Worm (Caenorhabditis elegans) whole organism, L1 larva: ENCODE data around the gene C29A12.6.

Experiments used
- F16B12.6 ChIP-seq: fragments of 150-350 bp; optimal IDR thresholded peaks from 2 replicates; lab custom pipeline; 2014; ENCODE audit warnings: missing biosample characterization, missing genetic modification characterization
- Y116A8C.19 ChIP-seq: sonication (generic microtip); optimal IDR thresholded peaks from 2 replicates; lab custom pipeline; 2016; ENCODE audit warnings: missing compliant biosample characterization, missing genetic modification characterization, borderline replicate concordance
- ceh-63 ChIP-seq: fragments of 200-800 bp; sonication (Bioruptor generic); optimal IDR thresholded peaks from 2 replicates; lab custom pipeline; 2018; ENCODE audit warnings: mild to moderate bottlenecking, missing genetic modification characterization, missing compliant biosample characterization
- ceh-8 ChIP-seq: fragments of 200-800 bp; sonication (Bioruptor generic); optimal IDR thresholded peaks from 2 replicates; lab custom pipeline; 2018; ENCODE audit warnings: mild to moderate bottlenecking, missing genetic modification characterization, moderate library complexity, missing compliant biosample characterization
- ceh-82 ChIP-seq, 3 experiments: fragments of 150-350 bp in 1 of 3; sonication (generic microtip) in 2 of 3; optimal IDR thresholded peaks; 2 replicates each; lab custom pipeline; 2014 to 2017; ENCODE audit warnings: missing biosample characterization in 3 of 3, missing genetic modification characterization in 3 of 3
- ces-1 ChIP-seq: fragments of 150-350 bp; optimal IDR thresholded peaks from 2 replicates; lab custom pipeline; 2014; ENCODE audit warnings: missing biosample characterization, missing genetic modification reagents, missing genetic modification characterization
- dpl-1 ChIP-seq, 3 experiments: fragments of 150-350 bp in 2 of 3; sonication (generic microtip) in 1 of 3; optimal IDR thresholded peaks; 2 replicates each; lab custom pipeline; 2014 to 2017; ENCODE audit warnings: missing biosample characterization in 3 of 3, missing genetic modification characterization in 3 of 3, missing genetic modification reagents in 3 of 3
- dsc-1 ChIP-seq: sonication (generic microtip); optimal IDR thresholded peaks from 2 replicates; lab custom pipeline; 2016; ENCODE audit warnings: mild to moderate bottlenecking, missing genetic modification characterization, missing compliant biosample characterization
- efl-1 ChIP-seq, 4 experiments: fragments of 150-350 bp; optimal IDR thresholded peaks in 3 of 4; peaks in 1 of 4; 1 replicate in 1 of 4; 2 replicates in 3 of 4; lab custom pipeline; 2014; ENCODE audit warnings: missing biosample characterization in 2 of 4, missing genetic modification characterization in 2 of 4, missing genetic modification reagents in 2 of 4
- efl-3 ChIP-seq: fragments of 200-800 bp; sonication (Bioruptor generic); optimal IDR thresholded peaks from 2 replicates; lab custom pipeline; 2018; ENCODE audit warnings: mild to moderate bottlenecking, missing genetic modification characterization, missing compliant biosample characterization
- egl-13 ChIP-seq: sonication (generic microtip); optimal IDR thresholded peaks from 2 replicates; lab custom pipeline; 2016; ENCODE audit warnings: missing genotype, missing genetic modification reagents, missing genetic modification characterization, missing compliant biosample characterization
- egl-27 ChIP-seq, 2 experiments: fragments of 150-350 bp in 1 of 2; sonication (generic microtip); optimal IDR thresholded peaks; 3 replicates each; lab custom pipeline; 2017 to 2018; ENCODE audit warnings: missing biosample characterization in 2 of 2, missing genetic modification characterization in 2 of 2, missing genetic modification reagents in 2 of 2
- fkh-4 ChIP-seq: sonication (generic microtip); optimal IDR thresholded peaks from 2 replicates; lab custom pipeline; 2016; ENCODE audit warnings: missing compliant biosample characterization, missing genetic modification characterization, borderline replicate concordance
- fkh-8 ChIP-seq: sonication (generic microtip); optimal IDR thresholded peaks from 2 replicates; lab custom pipeline; 2016; ENCODE audit warnings: mild to moderate bottlenecking, missing genetic modification characterization, missing compliant biosample characterization
- grh-1 ChIP-seq: fragments of 200-800 bp; sonication (Bioruptor generic); IDR thresholded peaks from 2 replicates; pipeline ENCODE4 v1.3.6; 2022; ENCODE audit warnings: missing genetic modification reagents, missing genetic modification characterization, missing compliant biosample characterization
- hlh-17 ChIP-seq: fragments of 200-800 bp; sonication (Bioruptor generic); optimal IDR thresholded peaks from 2 replicates; lab custom pipeline; 2018; ENCODE audit warnings: missing genetic modification characterization, mild to moderate bottlenecking, missing compliant biosample characterization, moderate library complexity, borderline replicate concordance
- irx-1 ChIP-seq: sonication (generic microtip); optimal IDR thresholded peaks from 2 replicates; lab custom pipeline; 2016; ENCODE audit warnings: missing genetic modification characterization, missing compliant biosample characterization
- lin-14 ChIP-seq: fragments of 200-800 bp; sonication (Bioruptor generic); optimal IDR thresholded peaks from 2 replicates; lab custom pipeline; 2018; ENCODE audit warnings: mild to moderate bottlenecking, missing genetic modification characterization, moderate library complexity, missing compliant biosample characterization
- lin-15B ChIP-seq: fragments of 150-350 bp; sonication (generic microtip); optimal IDR thresholded peaks from 3 replicates; lab custom pipeline; 2014; ENCODE audit warnings: missing biosample characterization, missing genetic modification characterization
- lir-3 ChIP-seq: sonication (generic microtip); optimal IDR thresholded peaks from 2 replicates; lab custom pipeline; 2016; ENCODE audit warnings: mild to moderate bottlenecking, missing genetic modification characterization, moderate library complexity, missing compliant biosample characterization; ENCODE audit not compliant: poor library complexity
- nhr-11 ChIP-seq: fragments of 150-350 bp; optimal IDR thresholded peaks from 2 replicates; lab custom pipeline; 2014; ENCODE audit warnings: missing biosample characterization, missing genetic modification characterization
- nhr-12 ChIP-seq: sonication (generic microtip); optimal IDR thresholded peaks from 2 replicates; lab custom pipeline; 2017; ENCODE audit warnings: missing biosample characterization, missing genetic modification characterization
- nhr-19 ChIP-seq: fragments of 200-800 bp; sonication (Bioruptor generic); conservative IDR thresholded peaks from 2 replicates; pipeline ENCODE4 v1.3.6; 2022; ENCODE audit warnings: missing genetic modification characterization, missing compliant biosample characterization
- nhr-20 ChIP-seq: sonication (generic microtip); optimal IDR thresholded peaks from 2 replicates; lab custom pipeline; 2016; ENCODE audit warnings: mild to moderate bottlenecking, missing genetic modification characterization, missing compliant biosample characterization
- nhr-237 ChIP-seq: fragments of 150-350 bp; optimal IDR thresholded peaks from 2 replicates; lab custom pipeline; 2014; ENCODE audit warnings: missing biosample characterization, missing genetic modification characterization
- nhr-28 ChIP-seq: fragments of 150-350 bp; optimal IDR thresholded peaks from 2 replicates; lab custom pipeline; 2014; ENCODE audit warnings: missing biosample characterization, missing genetic modification characterization
- nhr-47 ChIP-seq: sonication (generic microtip); optimal IDR thresholded peaks from 2 replicates; lab custom pipeline; 2016; ENCODE audit warnings: mild to moderate bottlenecking, missing genetic modification characterization, moderate library complexity, missing compliant biosample characterization
- nhr-71 ChIP-seq: sonication (generic microtip); optimal IDR thresholded peaks from 2 replicates; lab custom pipeline; 2016; ENCODE audit warnings: mild to moderate bottlenecking, missing genetic modification characterization, moderate library complexity, missing compliant biosample characterization
- nhr-76 ChIP-seq: sonication (generic microtip); optimal IDR thresholded peaks from 2 replicates; lab custom pipeline; 2017; ENCODE audit warnings: missing biosample characterization, missing genetic modification characterization
- nhr-85 ChIP-seq: sonication (generic microtip); peaks from one replicate; lab custom pipeline; 2016; ENCODE audit warnings: missing genetic modification characterization, inconsistent platforms, missing compliant biosample characterization
- pax-3 ChIP-seq: fragments of 200-800 bp; sonication (Bioruptor generic); optimal IDR thresholded peaks from 2 replicates; lab custom pipeline; 2018; ENCODE audit warnings: mild to moderate bottlenecking, missing genetic modification characterization, moderate library complexity, missing compliant biosample characterization
- pqm-1 ChIP-seq: sonication (generic microtip); optimal IDR thresholded peaks from 3 replicates; lab custom pipeline; 2017; ENCODE audit warnings: missing biosample characterization, missing genetic modification characterization
- rnt-1 ChIP-seq: sonication (generic microtip); optimal IDR thresholded peaks from 2 replicates; lab custom pipeline; 2016; ENCODE audit warnings: mild to moderate bottlenecking, missing genetic modification characterization, moderate library complexity, missing compliant biosample characterization
- snu-23 ChIP-seq: sonication (generic microtip); optimal IDR thresholded peaks from 2 replicates; lab custom pipeline; 2016; ENCODE audit warnings: missing genetic modification characterization, missing compliant biosample characterization
- sox-4 ChIP-seq: sonication (generic microtip); optimal IDR thresholded peaks from 2 replicates; lab custom pipeline; 2016; ENCODE audit warnings: missing genetic modification characterization, missing compliant biosample characterization
- sptf-1 ChIP-seq: fragments of 150-350 bp; optimal IDR thresholded peaks from 2 replicates; lab custom pipeline; 2014; ENCODE audit warnings: missing biosample characterization, missing genetic modification characterization
- unc-130 ChIP-seq: fragments of 150-350 bp; optimal IDR thresholded peaks from 2 replicates; lab custom pipeline; 2017; ENCODE audit warnings: missing biosample characterization, missing genetic modification characterization, inconsistent platforms
- unc-62 ChIP-seq: fragments of 150-350 bp; optimal IDR thresholded peaks from 2 replicates; lab custom pipeline; 2014; ENCODE audit warnings: missing biosample characterization, missing genetic modification reagents, missing genetic modification characterization
- unc-86 ChIP-seq: sonication (generic microtip); optimal IDR thresholded peaks from 2 replicates; lab custom pipeline; 2016; ENCODE audit warnings: missing genetic modification characterization, missing compliant biosample characterization
- vab-15 ChIP-seq: sonication (generic microtip); optimal IDR thresholded peaks from 2 replicates; lab custom pipeline; 2017; ENCODE audit warnings: missing genotype, mild to moderate bottlenecking, missing genetic modification characterization, missing compliant biosample characterization
- xbp-1 ChIP-seq: sonication (generic microtip); optimal IDR thresholded peaks from 2 replicates; lab custom pipeline; 2016; ENCODE audit warnings: missing genetic modification characterization, missing compliant biosample characterization
- zag-1 ChIP-seq: fragments of 150-350 bp; optimal IDR thresholded peaks from 2 replicates; lab custom pipeline; 2014; ENCODE audit warnings: missing biosample characterization, missing genetic modification characterization
- ztf-11 ChIP-seq, 2 experiments: sonication (generic microtip); optimal IDR thresholded peaks; 2 replicates each; lab custom pipeline; 2016 to 2017; ENCODE audit warnings: missing genetic modification characterization in 2 of 2, missing biosample characterization in 1 of 2, missing compliant biosample characterization in 1 of 2
- ztf-4 ChIP-seq: fragments of 150-350 bp; optimal IDR thresholded peaks from 2 replicates; lab custom pipeline; 2014; ENCODE audit warnings: missing biosample characterization, missing genetic modification characterization

The C29A12.6 gene

DNA sequence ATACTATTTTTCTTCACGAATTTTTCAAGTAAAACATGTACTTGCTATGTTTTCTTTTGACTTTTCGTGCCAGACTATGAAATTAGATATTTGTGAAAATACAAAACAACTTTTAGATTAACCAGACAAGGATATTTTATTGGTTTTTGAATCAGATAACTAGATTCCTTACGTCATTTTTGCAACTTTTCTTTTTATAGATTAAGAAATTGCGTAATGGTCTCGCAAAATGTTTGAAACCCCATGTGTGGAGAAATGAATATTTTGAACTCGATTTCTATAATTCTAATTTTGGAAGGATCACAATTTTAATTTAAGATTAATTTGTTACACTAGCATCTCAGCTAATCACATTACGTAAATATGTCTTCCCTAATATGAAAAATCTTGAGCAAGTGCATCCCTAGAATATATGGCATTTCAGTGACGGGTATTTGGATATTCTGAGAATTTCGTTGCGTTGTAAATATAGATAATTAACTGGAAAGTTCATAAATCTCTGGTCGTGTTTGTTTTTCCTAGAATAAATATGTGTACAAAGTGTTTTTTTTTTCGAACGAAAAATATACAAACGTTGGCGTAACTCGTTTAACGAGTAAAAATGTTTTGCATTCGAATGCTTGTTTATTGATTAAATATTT, 15.6 kb downstream of the C29A12.6 start:
- no peak for TF ChIP-seq nhr-237
- TF ChIP-seq ztf-11 (tag; optimal IDR thresholded peaks at IDR 0.05; lab: Kevin White, UChicago): no peak
- TF ChIP-seq nhr-85: no peak
- TF ChIP-seq nhr-19 (GFP tag; lab: Robert Waterston, UW): no peak
- TF ChIP-seq fkh-4: no peak
- TF ChIP-seq pax-3 (tag; lab: Kevin White, UChicago): peak; percentile 75
- peak; percentile 9 for TF ChIP-seq nhr-11
- no peak for TF ChIP-seq ces-1 (GFP tag; lab: Kevin White, UChicago)
- peak; percentile 70 for TF ChIP-seq egl-13 (tag; lab: Kevin White, UChicago)
- TF ChIP-seq nhr-71 (tag; lab: Kevin White, UChicago): peak; percentile 71
- TF ChIP-seq zag-1 (tag; lab: Kevin White, UChicago): no peak
- TF ChIP-seq hlh-17 (GFP tag; lab: Kevin White, UChicago): no peak
- TF ChIP-seq irx-1 (tag; lab: Kevin White, UChicago): no peak
- TF ChIP-seq lin-14 (GFP tag; lab: Kevin White, UChicago): peak; percentile 40
- no peak for TF ChIP-seq Y116A8C.19 (tag; lab: Kevin White, UChicago)
- peak; percentile 27 for TF ChIP-seq sox-4 (tag; lab: Kevin White, UChicago)
- peak; percentile 76 for TF ChIP-seq nhr-47
- TF ChIP-seq nhr-12 (tag; lab: Kevin White, UChicago): no peak
- TF ChIP-seq unc-86 (tag; lab: Kevin White, UChicago): no peak
- TF ChIP-seq dsc-1 (tag; lab: Kevin White, UChicago): peak; percentile 99
- no peak for TF ChIP-seq nhr-28 (tag; lab: Kevin White, UChicago)
- peak; percentile 81 for TF ChIP-seq fkh-8 (tag; lab: Kevin White, UChicago)
- TF ChIP-seq rnt-1 (tag; lab: Kevin White, UChicago): no peak
- TF ChIP-seq nhr-76 (tag; lab: Kevin White, UChicago): no peak
- no peak for TF ChIP-seq egl-27 (tag; optimal IDR thresholded peaks at IDR 0.05; lab: Kevin White, UChicago)
- TF ChIP-seq lir-3 (tag; lab: Kevin White, UChicago): no peak
- TF ChIP-seq ztf-4 (tag; lab: Kevin White, UChicago): no peak
- no peak for TF ChIP-seq vab-15 (tag; lab: Kevin White, UChicago)
- no peak for TF ChIP-seq lin-15B (tag; lab: Kevin White, UChicago)
- TF ChIP-seq F16B12.6 (tag; lab: Kevin White, UChicago): no peak
- TF ChIP-seq nhr-20 (tag; lab: Kevin White, UChicago): peak; percentile 1
- TF ChIP-seq unc-130 (tag; lab: Kevin White, UChicago): no peak
- TF ChIP-seq pqm-1 (tag; lab: Kevin White, UChicago): no peak

DNA sequence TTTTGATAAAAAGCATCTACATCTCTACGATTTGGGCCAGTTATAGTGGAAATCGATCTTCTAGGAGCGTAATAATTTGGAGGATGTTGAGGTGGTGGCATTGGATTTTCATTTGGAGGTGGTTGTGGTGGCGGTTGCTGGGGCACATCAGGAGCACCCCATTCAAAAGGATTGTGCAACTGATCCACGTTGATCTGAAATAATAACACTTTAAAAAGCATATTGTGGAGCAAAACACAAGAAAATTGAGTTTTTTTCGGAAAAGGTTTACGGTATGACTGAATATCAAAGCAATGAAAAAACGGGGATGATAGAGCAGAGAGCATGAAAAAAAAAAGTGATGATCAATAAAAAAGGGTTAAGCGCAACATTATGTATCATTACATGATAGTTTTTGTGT, 18.6 kb downstream of the C29A12.6 start, which contains the start of gene saeg-1:
Gene saeg-1 (minus strand): TSS at position 101 of the 400 bp plus-strand sequence.
- TF ChIP-seq nhr-11 (no peak), snu-23 (GFP tag; lab: Kevin White, UChicago) (no peak), F16B12.6 (tag; lab: Kevin White, UChicago) (no peak), efl-3 (GFP tag; lab: Kevin White, UChicago) (no peak), ceh-63 (GFP tag; lab: Kevin White, UChicago) (no peak), efl-1 (optimal IDR thresholded peaks at IDR 0.05; lab: Kevin White, UChicago) (no peak), efl-1 (GFP tag; optimal IDR thresholded peaks at IDR 0.05 in 1 of 2; lab: Kevin White, UChicago) (no peak), ztf-4 (tag; lab: Kevin White, UChicago) (no peak), unc-62 (GFP tag; lab: Kevin White, UChicago) (no peak), ceh-82 (tag; optimal IDR thresholded peaks at IDR 0.05; lab: Kevin White, UChicago) (no peak), rnt-1 (tag; lab: Kevin White, UChicago) (no peak), ceh-8 (GFP tag; lab: Kevin White, UChicago) (no peak), dpl-1 (GFP tag; optimal IDR thresholded peaks at IDR 0.05; lab: Kevin White, UChicago) (no peak), xbp-1 (no peak), grh-1 (GFP tag; lab: Robert Waterston, UW) (no peak), sptf-1 (tag; lab: Kevin White, UChicago) (no peak)
